Fruit fly (Drosophila melanogaster) whole organism, pupa: ENCODE results near the gene CG5880.

Experiments used
- CG10348 ChIP-seq: fragments of 200-800 bp; sonication (Bioruptor generic); IDR thresholded peaks from 2 replicates; pipeline ENCODE4 v1.3.6; 2022; ENCODE audit warnings: missing biosample characterization, missing genetic modification characterization
- CG13204 ChIP-seq: fragments of 200-800 bp; sonication (Bioruptor generic); optimal IDR thresholded peaks from 2 replicates; lab custom pipeline; 2018; ENCODE audit warnings: missing biosample characterization, mild to moderate bottlenecking, missing genetic modification characterization, moderate library complexity
- CG14655 ChIP-seq: fragments of 200-800 bp; sonication (Bioruptor generic); optimal IDR thresholded peaks from 3 replicates; lab custom pipeline; 2017; ENCODE audit warnings: mild to moderate bottlenecking, missing biosample characterization, missing genetic modification reagents, missing genetic modification characterization
- CG32121 ChIP-seq: fragments of 200-800 bp; sonication (Bioruptor generic); IDR thresholded peaks from 2 replicates; pipeline ENCODE4 v1.3.6; 2022; ENCODE audit warnings: missing biosample characterization, missing genetic modification characterization
- CG8159 ChIP-seq: fragments of 200-800 bp; sonication (Bioruptor generic); optimal IDR thresholded peaks from 3 replicates; lab custom pipeline; 2018; ENCODE audit warnings: missing biosample characterization, mild to moderate bottlenecking, missing genetic modification characterization, moderate library complexity
- CG9948 ChIP-seq: fragments of 200-800 bp; sonication (Bioruptor generic); optimal IDR thresholded peaks from 2 replicates; lab custom pipeline; 2018; ENCODE audit warnings: missing biosample characterization, mild to moderate bottlenecking, missing genetic modification characterization, moderate library complexity
- D1 ChIP-seq: fragments of 200-800 bp; sonication (Bioruptor generic); optimal IDR thresholded peaks from 2 replicates; lab custom pipeline; 2018; ENCODE audit warnings: missing biosample characterization, mild to moderate bottlenecking, missing genetic modification characterization, moderate library complexity
- EcR ChIP-seq: fragments of 200-800 bp; sonication (Bioruptor generic); optimal IDR thresholded peaks from 3 replicates; lab custom pipeline; 2019; ENCODE audit warnings: missing biosample characterization, missing genetic modification characterization, mild to moderate bottlenecking, moderate library complexity, missing genetic modification reagents
- Ets98B ChIP-seq: fragments of 200-800 bp; sonication (Bioruptor generic); IDR thresholded peaks from 2 replicates; pipeline ENCODE4 v1.3.6; 2022; ENCODE audit warnings: missing biosample characterization, missing genetic modification characterization
- Pif1A ChIP-seq: fragments of 200-800 bp; sonication (Bioruptor generic); optimal IDR thresholded peaks from 3 replicates; lab custom pipeline; 2016; ENCODE audit warnings: missing biosample characterization, missing genetic modification characterization
- Pif1B ChIP-seq: fragments of 200-800 bp; sonication (Bioruptor generic); optimal IDR thresholded peaks from 3 replicates; lab custom pipeline; 2016; ENCODE audit warnings: missing biosample characterization, missing genetic modification characterization
- Snoo ChIP-seq: fragments of 200-800 bp; sonication (Bioruptor generic); optimal IDR thresholded peaks from 3 replicates; lab custom pipeline; 2017; ENCODE audit warnings: missing biosample characterization, mild to moderate bottlenecking, missing genetic modification characterization, inconsistent platforms
- rn ChIP-seq: fragments of 200-800 bp; sonication (Bioruptor generic); IDR thresholded peaks from 2 replicates; pipeline ENCODE4 v1.3.6; 2022; ENCODE audit warnings: missing biosample characterization, missing genetic modification characterization

- TF ChIP-seq Snoo (tag; lab: Kevin White, UChicago) (no peak), CG14655 (GFP tag; lab: Kevin White, UChicago) (no peak), CG8159 (tag; lab: Kevin White, UChicago) (no peak), CG9948 (tag; lab: Kevin White, UChicago) (no peak), D1 (tag; lab: Kevin White, UChicago) (no peak), CG32121 (0 out of 2 replicates have a peak, but pooled peaks have one; percentile 40), rn (no peak), Pif1A (GFP tag; lab: Kevin White, UChicago) (no peak), EcR (GFP tag; lab: Kevin White, UChicago) (peak; percentile 44), CG13204 (GFP tag; lab: Kevin White, UChicago) (no peak), Ets98B (0 out of 2 replicates have a peak, but pooled peaks have one; percentile 24), CG10348 (GFP tag; lab: Robert Waterston, UW) (no peak), Pif1B (GFP tag; lab: Kevin White, UChicago) (no peak)
Observed at dm6 chr3R:27091106-27091505, 25.4 kb upstream of the CG5880 start, which contains the start of gene Cpr97Eb.
